Fruit fly (Drosophila melanogaster): ENCODE data around the gene Hr83.

DNA sequence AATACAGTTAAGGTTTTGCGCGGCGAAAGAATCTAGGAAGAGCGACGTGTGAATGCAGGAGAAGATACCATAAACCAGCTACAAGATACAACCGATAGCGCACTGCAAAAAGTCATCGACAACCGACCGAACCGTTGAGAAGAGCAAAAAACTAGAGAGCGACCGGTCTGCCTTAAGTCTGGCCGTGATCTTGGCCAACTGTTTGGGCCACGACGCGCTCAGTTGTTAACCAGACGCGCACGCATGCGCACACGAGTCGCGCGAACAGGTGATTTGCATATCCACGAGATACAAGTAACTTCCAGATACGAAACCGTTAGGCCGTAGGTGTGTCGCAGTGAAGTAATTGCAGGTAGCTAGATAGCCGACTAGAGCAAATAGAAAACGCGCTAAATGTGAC lies 34.0 kb upstream of the Hr83 start:
- TF ChIP-seq Crg-1 (GFP tag; optimal IDR thresholded peaks at IDR 0.05) (no peak), kay (GFP tag; ENCODE audit: borderline replicate concordance) (no peak), pad (GFP tag; optimal IDR thresholded peaks at IDR 0.05) (no peak), ovo (GFP tag; optimal IDR thresholded peaks at IDR 0.05) (no peak), tj (GFP tag; optimal IDR thresholded peaks at IDR 0.05) (no peak), toe (GFP tag; optimal IDR thresholded peaks at IDR 0.05) (no peak), CG7101 (tag; optimal IDR thresholded peaks at IDR 0.05) (no peak), CG14711 (tag; optimal IDR thresholded peaks at IDR 0.05) (no peak), CG11617 (GFP tag; optimal IDR thresholded peaks at IDR 0.05) (no peak), CG5204 (GFP tag; optimal IDR thresholded peaks at IDR 0.05) (no peak)

Data from whole organism, adult.